Fruit fly (Drosophila melanogaster) whole organism, embryonic: ENCODE measurements around the gene CG13694.
A peak's percentile ranks its signal among the peaks of the same experiment; 100 is the strongest.

Experiments used
- Aef1 ChIP-seq: fragments of 200-800 bp; sonication (Bioruptor generic); IDR thresholded peaks from 3 replicates; pipeline ENCODE4 v1.3.6; 2022; ENCODE audit warnings: missing biosample characterization, missing genetic modification characterization
- Bteb2 ChIP-seq: fragments of 200-800 bp; sonication (Bioruptor generic); optimal IDR thresholded peaks from 2 replicates; lab custom pipeline; 2016; ENCODE audit warnings: missing biosample characterization, missing genetic modification characterization
- CG11247 ChIP-seq: fragments of 200-800 bp; sonication (Bioruptor generic); IDR thresholded peaks from 2 replicates; pipeline ENCODE4 v1.3.6; 2022; ENCODE audit warnings: missing biosample characterization, missing genetic modification characterization
- CG11504 ChIP-seq: fragments of 200-800 bp; sonication (Bioruptor generic); optimal IDR thresholded peaks from 3 replicates; lab custom pipeline; 2019; ENCODE audit warnings: missing biosample characterization, mild to moderate bottlenecking, missing genetic modification characterization, moderate library complexity
- CG1233 ChIP-seq: fragments of 200-800 bp; sonication (Bioruptor generic); optimal IDR thresholded peaks from 4 replicates; lab custom pipeline; 2018; ENCODE audit warnings: missing biosample characterization, mild to moderate bottlenecking, missing genetic modification characterization
- CG12391 ChIP-seq: fragments of 200-800 bp; sonication (Bioruptor generic); optimal IDR thresholded peaks from 3 replicates; lab custom pipeline; 2018; ENCODE audit warnings: missing biosample characterization, mild to moderate bottlenecking, missing genetic modification characterization, moderate library complexity
- CG12769 ChIP-seq: fragments of 200-800 bp; sonication (Bioruptor generic); optimal IDR thresholded peaks from 2 replicates; lab custom pipeline; 2019; ENCODE audit warnings: missing biosample characterization, mild to moderate bottlenecking, missing genetic modification characterization, moderate library complexity
- CG13296 ChIP-seq: fragments of 200-800 bp; sonication (Bioruptor generic); optimal IDR thresholded peaks from 3 replicates; lab custom pipeline; 2018; ENCODE audit warnings: missing biosample characterization, mild to moderate bottlenecking, missing genetic modification characterization
- CG15601 ChIP-seq: fragments of 200-800 bp; sonication (Bioruptor generic); optimal IDR thresholded peaks from 3 replicates; lab custom pipeline; 2019; ENCODE audit warnings: missing biosample characterization, mild to moderate bottlenecking, missing genetic modification characterization, moderate library complexity
- CG15696 ChIP-seq: fragments of 200-800 bp; sonication (Bioruptor generic); optimal IDR thresholded peaks from 2 replicates; lab custom pipeline; 2019; ENCODE audit warnings: missing biosample characterization, mild to moderate bottlenecking, missing genetic modification characterization, moderate library complexity
- CG1647 ChIP-seq: fragments of 200-800 bp; sonication (Bioruptor generic); optimal IDR thresholded peaks from 3 replicates; lab custom pipeline; 2016; ENCODE audit warnings: missing biosample characterization, missing genetic modification characterization
- CG16815 ChIP-seq: fragments of 200-800 bp; sonication (Bioruptor generic); optimal IDR thresholded peaks from 3 replicates; lab custom pipeline; 2017; ENCODE audit warnings: missing biosample characterization, mild to moderate bottlenecking, missing genetic modification characterization
- CG17328 ChIP-seq: fragments of 200-800 bp; sonication (Bioruptor generic); IDR thresholded peaks from 2 replicates; pipeline ENCODE4 v1.3.6; 2022; ENCODE audit warnings: missing biosample characterization, missing genetic modification characterization
- CG17912 ChIP-seq: fragments of 200-800 bp; sonication (Bioruptor generic); optimal IDR thresholded peaks from 2 replicates; lab custom pipeline; 2018; ENCODE audit warnings: missing biosample characterization, mild to moderate bottlenecking, missing genetic modification characterization
- CG3163 ChIP-seq: fragments of 200-800 bp; sonication (Bioruptor generic); optimal IDR thresholded peaks from 3 replicates; lab custom pipeline; 2016; ENCODE audit warnings: missing biosample characterization, missing genetic modification characterization
- CG32767 ChIP-seq: fragments of 200-800 bp; sonication (Bioruptor generic); IDR thresholded peaks from 2 replicates; pipeline ENCODE4 v1.3.6; 2022; ENCODE audit warnings: missing biosample characterization, missing genetic modification characterization
- CG33557 ChIP-seq: fragments of 200-800 bp; sonication (Bioruptor generic); optimal IDR thresholded peaks from 2 replicates; lab custom pipeline; 2019; ENCODE audit warnings: missing biosample characterization, mild to moderate bottlenecking, missing genetic modification characterization, moderate library complexity
- CG5245 ChIP-seq: fragments of 200-800 bp; sonication (Bioruptor generic); optimal IDR thresholded peaks from 3 replicates; lab custom pipeline; 2016; ENCODE audit warnings: missing biosample characterization, missing genetic modification characterization
- CG6683 ChIP-seq: fragments of 200-800 bp; sonication (Bioruptor generic); optimal IDR thresholded peaks from 2 replicates; lab custom pipeline; 2017; ENCODE audit warnings: missing biosample characterization, mild to moderate bottlenecking, missing genetic modification characterization, missing genetic modification reagents
- CG6854 ChIP-seq: fragments of 200-800 bp; sonication (Bioruptor generic); optimal IDR thresholded peaks from 3 replicates; lab custom pipeline; 2017; ENCODE audit warnings: missing biosample characterization, mild to moderate bottlenecking, missing genetic modification characterization
- CG8089 ChIP-seq: fragments of 200-800 bp; sonication (Bioruptor generic); optimal IDR thresholded peaks from 3 replicates; lab custom pipeline; 2016; ENCODE audit warnings: missing biosample characterization, missing genetic modification characterization
- CG8359 ChIP-seq: fragments of 200-800 bp; sonication (Bioruptor generic); optimal IDR thresholded peaks from 2 replicates; lab custom pipeline; 2017; ENCODE audit warnings: missing biosample characterization, mild to moderate bottlenecking, missing genetic modification characterization, borderline replicate concordance
- CG9727 ChIP-seq: fragments of 200-800 bp; sonication (Bioruptor generic); optimal IDR thresholded peaks from 3 replicates; lab custom pipeline; 2017; ENCODE audit warnings: missing biosample characterization, mild to moderate bottlenecking, missing genetic modification characterization
- CG9932 ChIP-seq: fragments of 200-800 bp; sonication (Bioruptor generic); IDR thresholded peaks from 2 replicates; pipeline ENCODE4 v1.3.6; 2022; ENCODE audit warnings: missing biosample characterization, missing genetic modification characterization
- Dbx ChIP-seq: fragments of 200-800 bp; sonication (Bioruptor generic); IDR thresholded peaks from 3 replicates; pipeline ENCODE4 v1.3.6; 2022; ENCODE audit warnings: missing biosample characterization, missing genetic modification characterization
- E2f2 ChIP-seq: fragments of 200-800 bp; sonication (Bioruptor generic); IDR thresholded peaks from 2 replicates; pipeline ENCODE4 v1.3.6; 2022; ENCODE audit warnings: missing biosample characterization, missing genetic modification characterization
- Gsc ChIP-seq: fragments of 200-800 bp; sonication (Bioruptor generic); IDR thresholded peaks from 2 replicates; pipeline ENCODE4 v1.3.6; 2022; ENCODE audit warnings: missing biosample characterization, missing genetic modification characterization
- Hr3 ChIP-seq: fragments of 200-800 bp; sonication (Bioruptor generic); optimal IDR thresholded peaks from 3 replicates; lab custom pipeline; 2016; ENCODE audit warnings: missing biosample characterization, missing genetic modification characterization
- Hr51 ChIP-seq, 2 experiments: fragments of 200-800 bp; sonication (Bioruptor generic); optimal IDR thresholded peaks; 2 replicates in 1 of 2; 3 replicates in 1 of 2; lab custom pipeline; 2016 to 2018; ENCODE audit warnings: missing biosample characterization in 2 of 2, missing genetic modification characterization in 2 of 2, mild to moderate bottlenecking in 1 of 2, moderate library complexity in 1 of 2
- Jarid2 ChIP-seq: fragments of 200-800 bp; sonication (Bioruptor generic); optimal IDR thresholded peaks from 3 replicates; lab custom pipeline; 2017; ENCODE audit warnings: mild to moderate bottlenecking, missing biosample characterization, missing genetic modification reagents, missing genetic modification characterization
- Mes4 ChIP-seq: fragments of 200-800 bp; sonication (Bioruptor generic); optimal IDR thresholded peaks from 2 replicates; lab custom pipeline; 2016; ENCODE audit warnings: missing biosample characterization, missing genetic modification characterization
- Oaz ChIP-seq: fragments of 200-800 bp; sonication (Bioruptor generic); IDR thresholded peaks from 2 replicates; pipeline ENCODE4 v1.3.6; 2022; ENCODE audit warnings: missing biosample characterization, missing genetic modification characterization
- Usf ChIP-seq: fragments of 200-800 bp; sonication (Bioruptor generic); optimal IDR thresholded peaks from 2 replicates; lab custom pipeline; 2017; ENCODE audit warnings: missing genotype, missing biosample characterization, missing genetic modification characterization
- Vsx1 ChIP-seq: fragments of 200-800 bp; sonication (Bioruptor generic); optimal IDR thresholded peaks from 2 replicates; lab custom pipeline; 2017; ENCODE audit warnings: missing biosample characterization, mild to moderate bottlenecking, missing genetic modification characterization, missing genetic modification reagents
- ase ChIP-seq: fragments of 200-800 bp; sonication (Bioruptor generic); IDR thresholded peaks from 3 replicates; pipeline ENCODE4 v1.3.6; 2022; ENCODE audit warnings: missing biosample characterization, missing genetic modification characterization
- danr ChIP-seq: fragments of 200-800 bp; sonication (Bioruptor generic); IDR thresholded peaks from 2 replicates; pipeline ENCODE4 v1.3.6; 2022; ENCODE audit warnings: missing biosample characterization, missing genetic modification characterization
- ems ChIP-seq: fragments of 200-800 bp; sonication (Bioruptor generic); optimal IDR thresholded peaks from 3 replicates; lab custom pipeline; 2016; ENCODE audit warnings: missing biosample characterization, missing genetic modification characterization
- en ChIP-seq: fragments of 200-800 bp; sonication (Bioruptor generic); optimal IDR thresholded peaks from 2 replicates; lab custom pipeline; 2016; ENCODE audit warnings: missing biosample characterization, missing genetic modification characterization
- grau ChIP-seq: fragments of 200-800 bp; optimal IDR thresholded peaks from 3 replicates; lab custom pipeline; 2019; ENCODE audit warnings: missing biosample characterization, mild to moderate bottlenecking, missing genetic modification characterization, moderate library complexity
- hkb ChIP-seq, 2 experiments: fragments of 200-800 bp in 1 of 2; fragments of >200 bp in 1 of 2; sonication (Bioruptor generic) in 1 of 2; IDR thresholded peaks in 1 of 2; optimal IDR thresholded peaks in 1 of 2; 2 replicates each; pipeline versions ENCODE4 v1.3.6 to Lab custom; 2017 to 2022; ENCODE audit warnings: missing biosample characterization in 1 of 2, missing genetic modification characterization in 1 of 2
- mam ChIP-seq: fragments of 200-800 bp; sonication (Bioruptor generic); optimal IDR thresholded peaks from 3 replicates; lab custom pipeline; 2016; ENCODE audit warnings: missing biosample characterization, missing genetic modification characterization
- nerfin-1 ChIP-seq: fragments of 200-800 bp; sonication (Bioruptor generic); optimal IDR thresholded peaks from 3 replicates; lab custom pipeline; 2019; ENCODE audit warnings: missing biosample characterization, mild to moderate bottlenecking, missing genetic modification characterization, moderate library complexity
- pho ChIP-seq: fragments of 200-800 bp; sonication (Bioruptor generic); optimal IDR thresholded peaks from 2 replicates; lab custom pipeline; 2016; ENCODE audit warnings: missing biosample characterization, missing genetic modification characterization
- pum ChIP-seq: fragments of 200-800 bp; sonication (Bioruptor generic); optimal IDR thresholded peaks from 2 replicates; lab custom pipeline; 2016; ENCODE audit warnings: missing biosample characterization, missing genetic modification characterization
- ro ChIP-seq: fragments of 200-800 bp; sonication (Bioruptor generic); IDR thresholded peaks from 2 replicates; pipeline ENCODE4 v1.3.6; 2022; ENCODE audit warnings: missing biosample characterization, missing genetic modification characterization
- sc ChIP-seq, 3 experiments: fragments of >200 bp in 2 of 3; fragments of 200-800 bp in 1 of 3; sonication (Bioruptor generic) in 1 of 3; optimal IDR thresholded peaks; 2 replicates in 2 of 3; 3 replicates in 1 of 3; lab custom pipeline; 2017; ENCODE audit warnings: mild to moderate bottlenecking in 1 of 3, missing biosample characterization in 1 of 3, missing genetic modification characterization in 1 of 3, missing genetic modification reagents in 1 of 3
- tll ChIP-seq, 2 experiments: fragments of 200-800 bp in 1 of 2; fragments of >200 bp in 1 of 2; sonication (Bioruptor generic) in 1 of 2; optimal IDR thresholded peaks; 2 replicates each; lab custom pipeline; 2017 to 2019; ENCODE audit warnings: missing biosample characterization in 2 of 2, missing genetic modification characterization in 2 of 2, mild to moderate bottlenecking in 1 of 2, moderate library complexity in 1 of 2
- tx ChIP-seq: fragments of 200-800 bp; sonication (Bioruptor generic); optimal IDR thresholded peaks from 2 replicates; lab custom pipeline; 2016; ENCODE audit warnings: missing biosample characterization, missing genetic modification characterization
- zf30C ChIP-seq: fragments of 200-800 bp; sonication (Bioruptor generic); optimal IDR thresholded peaks from 3 replicates; lab custom pipeline; 2018; ENCODE audit warnings: missing biosample characterization, mild to moderate bottlenecking, missing genetic modification characterization

CG13694 gene

DNA sequence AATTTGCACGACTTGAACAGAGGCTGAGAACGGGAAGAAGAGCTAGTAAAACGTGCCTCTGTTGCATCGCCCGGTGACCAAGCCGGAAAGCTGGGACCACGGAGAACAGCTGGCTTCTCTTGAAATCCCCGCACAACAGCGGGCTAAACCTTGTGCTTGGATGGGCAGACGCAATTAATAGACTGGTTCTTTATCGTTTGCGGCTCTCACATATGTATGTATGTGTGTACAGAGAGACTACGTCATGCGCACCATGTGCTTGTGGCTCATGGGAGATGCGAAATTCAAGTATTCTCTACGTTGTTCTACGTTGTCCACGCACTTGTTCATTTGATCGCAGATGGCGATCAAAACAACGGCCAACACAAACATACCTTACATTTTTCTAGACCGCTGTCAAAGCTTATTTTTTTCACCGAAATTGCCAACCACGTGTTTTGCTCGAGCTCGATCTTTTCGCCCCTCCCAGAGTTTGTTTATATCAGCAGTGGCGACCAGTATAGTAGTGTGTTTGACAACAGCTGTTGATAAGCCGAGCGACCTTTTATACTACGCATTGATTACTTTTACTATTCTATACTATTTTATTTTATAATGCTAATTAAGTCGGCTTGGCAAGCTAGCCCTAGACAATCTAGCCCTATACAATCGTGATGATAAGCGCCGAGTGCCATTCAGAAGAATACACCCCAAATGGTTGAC lies 7.0 kb downstream of the CG13694 start (continued):
- TF ChIP-seq sc (optimal IDR thresholded peaks at IDR 0.05; lab: Kevin White, UChicago) (no peak), sc (GFP tag; optimal IDR thresholded peaks at IDR 0.05; lab: Kevin White, UChicago) (no peak), nerfin-1 (tag; lab: Kevin White, UChicago) (no peak), CG32767 (GFP tag; lab: Robert Waterston, UW) (no peak; the same call in 1 of the 2 replicates), Usf (no peak), CG12391 (tag; lab: Kevin White, UChicago) (no peak), Hr51 (GFP tag; optimal IDR thresholded peaks at IDR 0.05; lab: Kevin White, UChicago) (no peak), CG5245 (GFP tag; lab: Kevin White, UChicago) (no peak), CG17912 (GFP tag; lab: Kevin White, UChicago) (no peak), Oaz (GFP tag; lab: Robert Waterston, UW) (no peak), Bteb2 (no peak), CG9727 (GFP tag; lab: Kevin White, UChicago) (no peak), Aef1 (GFP tag; lab: Robert Waterston, UW) (no peak), CG16815 (GFP tag; lab: Kevin White, UChicago) (no peak), CG17328 (GFP tag; lab: Robert Waterston, UW) (no peak), danr (GFP tag; lab: Robert Waterston, UW) (no peak), CG13296 (no peak), Jarid2 (no peak), CG9932 (GFP tag; lab: Robert Waterston, UW) (no peak), CG15601 (tag; lab: Kevin White, UChicago) (no peak), CG11247 (GFP tag; lab: Robert Waterston, UW) (no peak), Gsc (no peak), mam (no peak), tll (GFP tag; optimal IDR thresholded peaks at IDR 0.05; lab: Kevin White, UChicago) (no peak), ro (GFP tag; lab: Robert Waterston, UW) (no peak), Dbx (GFP tag; lab: Robert Waterston, UW) (no peak), E2f2 (GFP tag; lab: Robert Waterston, UW) (no peak), pum (GFP tag; lab: Kevin White, UChicago) (no peak), CG8359 (GFP tag; lab: Kevin White, UChicago) (no peak), grau (tag; lab: Kevin White, UChicago) (no peak), tx (GFP tag; lab: Kevin White, UChicago) (peak; percentile 4), en (GFP tag; lab: Kevin White, UChicago) (no peak), CG12769 (tag; lab: Kevin White, UChicago) (peak; percentile 67), zf30C (GFP tag; lab: Kevin White, UChicago) (no peak), CG15696 (tag; lab: Kevin White, UChicago) (no peak), CG6683 (GFP tag; lab: Kevin White, UChicago) (no peak), CG6854 (GFP tag; lab: Kevin White, UChicago) (no peak), CG8089 (no peak), CG1647 (no peak), ase (GFP tag; lab: Robert Waterston, UW) (no peak), hkb (optimal IDR thresholded peaks at IDR 0.05; lab: Kevin White, UChicago) (no peak), hkb (GFP tag; IDR thresholded peaks at IDR 0.05; lab: Robert Waterston, UW) (no peak), CG3163 (peak; percentile 40), ems (GFP tag; lab: Kevin White, UChicago) (no peak), pho (GFP tag; lab: Kevin White, UChicago) (no peak), CG33557 (GFP tag; lab: Kevin White, UChicago) (no peak), CG11504 (no peak), Vsx1 (GFP tag; lab: Kevin White, UChicago) (peak; percentile 58), Hr3 (GFP tag; lab: Kevin White, UChicago) (no peak), CG1233 (GFP tag; lab: Kevin White, UChicago) (no peak), Mes4 (GFP tag; lab: Kevin White, UChicago) (no peak)
